Worm (Caenorhabditis elegans) whole organism, mixed stage, embryonic: Measurements from ENCODE around the gene ndx-9.

Experiments used
- elt-1 ChIP-seq: sonication (generic microtip); optimal IDR thresholded peaks from 2 replicates; lab custom pipeline; 2017; ENCODE audit warnings: missing genetic modification characterization, mild to moderate bottlenecking, missing compliant biosample characterization, antibody characterized with exemption, moderate library complexity, borderline replicate concordance; ENCODE audit not compliant: insufficient read depth
- lin-13 ChIP-seq: fragments of 150-350 bp; optimal IDR thresholded peaks from 2 replicates; lab custom pipeline; 2014; ENCODE audit warnings: missing biosample characterization, missing genetic modification characterization
- mab-5 ChIP-seq: fragments of 150-350 bp; optimal IDR thresholded peaks from 2 replicates; lab custom pipeline; 2014; ENCODE audit warnings: missing biosample characterization, missing genetic modification characterization
- nhr-12 ChIP-seq: fragments of 150-350 bp; optimal IDR thresholded peaks from 2 replicates; lab custom pipeline; 2014; ENCODE audit warnings: missing biosample characterization, missing genetic modification characterization
- nhr-237 ChIP-seq: fragments of 150-350 bp; optimal IDR thresholded peaks from 2 replicates; lab custom pipeline; 2014; ENCODE audit warnings: missing biosample characterization, missing genetic modification characterization
- nhr-76 ChIP-seq: sonication (generic microtip); optimal IDR thresholded peaks from 2 replicates; lab custom pipeline; 2017; ENCODE audit warnings: missing biosample characterization, missing genetic modification characterization
- pha-4 ChIP-seq: fragments of 150-350 bp; optimal IDR thresholded peaks from 2 replicates; lab custom pipeline; 2018; ENCODE audit warnings: missing biosample characterization, missing genetic modification reagents, missing genetic modification characterization
- unc-62 ChIP-seq: fragments of 150-350 bp; optimal IDR thresholded peaks from 2 replicates; lab custom pipeline; 2014; ENCODE audit warnings: missing biosample characterization, missing genetic modification reagents, missing genetic modification characterization
- ztf-11 ChIP-seq: fragments of 150-350 bp; optimal IDR thresholded peaks from 2 replicates; lab custom pipeline; 2014; ENCODE audit warnings: missing biosample characterization, missing genetic modification characterization

DNA sequence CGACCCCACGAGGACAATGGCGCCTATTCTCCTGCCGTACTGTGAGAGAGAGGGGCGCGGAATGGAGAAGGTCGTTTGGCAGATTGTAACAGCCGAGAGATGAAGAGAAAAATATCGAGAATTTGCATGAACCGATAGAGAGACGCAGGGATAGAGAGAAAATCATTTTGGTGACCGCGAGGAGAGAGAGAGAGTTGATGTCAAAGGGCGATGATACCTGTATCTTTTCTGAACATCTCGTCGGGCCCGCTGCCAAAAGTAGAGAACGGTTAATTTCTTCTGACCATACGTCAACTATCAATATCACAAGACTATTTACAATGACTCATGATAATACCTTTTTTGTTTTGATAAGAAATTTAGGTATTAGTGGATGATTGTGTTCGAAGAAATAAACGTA is 35.9 kb downstream of the ndx-9 start:
- TF ChIP-seq unc-62: no peak
- no peak for TF ChIP-seq mab-5 (tag; lab: Kevin White, UChicago)
- TF ChIP-seq ztf-11 (tag; lab: Kevin White, UChicago): no peak
- TF ChIP-seq pha-4 (tag; lab: Kevin White, UChicago): no peak
- no peak for TF ChIP-seq nhr-76
- peak; percentile 21 for TF ChIP-seq elt-1 (tag; lab: Kevin White, UChicago)
- no peak for TF ChIP-seq nhr-12 (tag; lab: Kevin White, UChicago)
- TF ChIP-seq nhr-237: no peak
- no peak for TF ChIP-seq lin-13 (tag; lab: Kevin White, UChicago)
